Fruit fly (Drosophila melanogaster): ENCODE measurements around the gene MME1.
A peak's percentile ranks its signal among the peaks of the same experiment; 100 is the strongest.

MME1 gene

DNA sequence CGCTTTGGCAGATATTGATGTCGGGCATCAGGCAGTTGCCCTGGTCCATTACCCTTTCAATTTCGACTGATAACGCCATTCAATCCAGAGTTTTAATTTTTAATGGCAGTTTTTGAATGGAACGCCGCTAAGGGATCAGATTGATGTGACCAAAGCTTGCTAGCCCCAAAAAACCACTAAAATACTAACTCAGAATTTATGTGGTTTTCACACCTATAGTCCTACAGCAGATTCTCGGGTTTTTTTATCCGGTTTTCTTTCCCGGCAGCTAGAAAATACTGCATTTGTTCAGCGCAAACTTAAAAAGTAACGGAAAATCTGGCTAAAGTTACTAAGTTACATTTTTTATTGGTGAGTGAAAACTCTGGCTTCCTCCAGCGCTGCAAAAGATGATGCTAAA lies 38.4 kb downstream of the MME1 start, which contains the start of gene Nuf2 (continued):
- no peak for TF ChIP-seq CG11695 (GFP tag; IDR thresholded peaks at IDR 0.05)
- no peak for TF ChIP-seq D (optimal IDR thresholded peaks at IDR 0.05)
- TF ChIP-seq D (GFP tag; optimal IDR thresholded peaks at IDR 0.05) = no peak
- no peak for TF ChIP-seq CG1647 (GFP tag; optimal IDR thresholded peaks at IDR 0.05)
- no peak for TF ChIP-seq Six4 (GFP tag; optimal IDR thresholded peaks at IDR 0.05)
- TF ChIP-seq onecut (GFP tag; IDR thresholded peaks at IDR 0.05) = no peak
- no peak for TF ChIP-seq Chrac-16 (GFP tag; optimal IDR thresholded peaks at IDR 0.05)
- TF ChIP-seq Adf1 (GFP tag; IDR thresholded peaks at IDR 0.05) = 0 out of 2 replicates have a peak, but pooled peaks have one; percentile 20
- TF ChIP-seq ken (GFP tag; IDR thresholded peaks at IDR 0.05) = no peak
- TF ChIP-seq vvl (GFP tag; IDR thresholded peaks at IDR 0.05) = no peak
- no peak for TF ChIP-seq CG17568 (GFP tag; optimal IDR thresholded peaks at IDR 0.05)
- TF ChIP-seq CG6765 (GFP tag; optimal IDR thresholded peaks at IDR 0.05) = no peak
- TF ChIP-seq mld (GFP tag; IDR thresholded peaks at IDR 0.05; ENCODE audit: partially characterized antibody) = no peak
- no peak for TF ChIP-seq pros (GFP tag; optimal IDR thresholded peaks at IDR 0.05)
- TF ChIP-seq CG16863 (GFP tag; optimal IDR thresholded peaks at IDR 0.05) = no peak
- no peak for TF ChIP-seq C15 (GFP tag; IDR thresholded peaks at IDR 0.05)
- TF ChIP-seq zfh2 (GFP tag; optimal IDR thresholded peaks at IDR 0.05) = no peak
- peak; percentile 95 for TF ChIP-seq gfzf (GFP tag; optimal IDR thresholded peaks at IDR 0.05)
- no peak for TF ChIP-seq trh (GFP tag; optimal IDR thresholded peaks at IDR 0.05)
- no peak for TF ChIP-seq hth (optimal IDR thresholded peaks at IDR 0.05)
- TF ChIP-seq ssp (GFP tag; IDR thresholded peaks at IDR 0.05) = peak; percentile 98
- no peak for TF ChIP-seq bcd (GFP tag; optimal IDR thresholded peaks at IDR 0.05)
- TF ChIP-seq CG11093 (GFP tag; IDR thresholded peaks at IDR 0.05) = no peak
- TF ChIP-seq dpn (GFP tag; optimal IDR thresholded peaks at IDR 0.05) = no peak
- no peak for TF ChIP-seq CG10979 (tag; optimal IDR thresholded peaks at IDR 0.05)
- no peak for TF ChIP-seq CG13296 (GFP tag; optimal IDR thresholded peaks at IDR 0.05)
- TF ChIP-seq gt (GFP tag; IDR thresholded peaks at IDR 0.05) = no peak
- no peak for TF ChIP-seq MTF-1 (GFP tag; optimal IDR thresholded peaks at IDR 0.05; ENCODE audit: borderline replicate concordance)
- no peak for TF ChIP-seq CG34224 (GFP tag; IDR thresholded peaks at IDR 0.05; ENCODE audit: partially characterized antibody)
- no peak for TF ChIP-seq sens-2 (GFP tag; IDR thresholded peaks at IDR 0.05)
- TF ChIP-seq CG18764 (GFP tag; optimal IDR thresholded peaks at IDR 0.05) = no peak
- peak; percentile 17 for TF ChIP-seq YL-1 (GFP tag; optimal IDR thresholded peaks at IDR 0.05)
- no peak for TF ChIP-seq ttk (GFP tag; IDR thresholded peaks at IDR 0.05)
- TF ChIP-seq Atf3 (GFP tag; optimal IDR thresholded peaks at IDR 0.05) = no peak
- no peak for TF ChIP-seq lilli (GFP tag; optimal IDR thresholded peaks at IDR 0.05)
- TF ChIP-seq slp2 (GFP tag; optimal IDR thresholded peaks at IDR 0.05) = no peak
- TF ChIP-seq Drgx (GFP tag; IDR thresholded peaks at IDR 0.05) = no peak
- TF ChIP-seq zen (tag; optimal IDR thresholded peaks at IDR 0.05) = peak; percentile 11
- TF ChIP-seq CG5180 (GFP tag; optimal IDR thresholded peaks at IDR 0.05) = no peak
- TF ChIP-seq dmrt11E (tag; optimal IDR thresholded peaks at IDR 0.05) = no peak
- no peak for TF ChIP-seq CG10431 (GFP tag; optimal IDR thresholded peaks at IDR 0.05)
- TF ChIP-seq CG12659 (GFP tag; optimal IDR thresholded peaks at IDR 0.05) = peak; percentile 41
- TF ChIP-seq CG10565 (GFP tag; optimal IDR thresholded peaks at IDR 0.05) = no peak
- TF ChIP-seq Jarid2 (GFP tag; optimal IDR thresholded peaks at IDR 0.05) = no peak
- no peak for TF ChIP-seq CG2678 (tag; optimal IDR thresholded peaks at IDR 0.05)
- peak; percentile 98 for TF ChIP-seq Myb (GFP tag; optimal IDR thresholded peaks at IDR 0.05)
- TF ChIP-seq pnt (GFP tag; optimal IDR thresholded peaks at IDR 0.05) = no peak
- TF ChIP-seq Kr (GFP tag; optimal IDR thresholded peaks at IDR 0.05) = no peak
- peak; percentile 78 for TF ChIP-seq CG1603 (tag; optimal IDR thresholded peaks at IDR 0.05)
- TF ChIP-seq amos (GFP tag; IDR thresholded peaks at IDR 0.05; ENCODE audit: partially characterized antibody) = no peak
- no peak for TF ChIP-seq Side (GFP tag; optimal IDR thresholded peaks at IDR 0.05)
- no peak for TF ChIP-seq Camta (GFP tag; optimal IDR thresholded peaks at IDR 0.05)
- no peak for TF ChIP-seq CG7556 (GFP tag; optimal IDR thresholded peaks at IDR 0.05)
